Fruit fly (Drosophila melanogaster) whole organism, embryonic: ENCODE measurements around the gene Atat.

Experiments
- BEAF-32 ChIP-seq: fragments of 200-800 bp; sonication (Bioruptor generic); optimal IDR thresholded peaks from 3 replicates; lab custom pipeline; 2017; ENCODE audit warnings: missing biosample characterization, missing genetic modification characterization, mild to moderate bottlenecking, moderate library complexity, missing genetic modification reagents
- CG10147 ChIP-seq: fragments of 200-800 bp; sonication (Bioruptor generic); optimal IDR thresholded peaks from 2 replicates; lab custom pipeline; 2019; ENCODE audit warnings: missing biosample characterization, mild to moderate bottlenecking, missing genetic modification characterization, moderate library complexity
- CG10431 ChIP-seq: fragments of 200-800 bp; sonication (Bioruptor generic); optimal IDR thresholded peaks from 3 replicates; lab custom pipeline; 2018; ENCODE audit warnings: missing biosample characterization, mild to moderate bottlenecking, missing genetic modification characterization
- CG11085 ChIP-seq: fragments of 200-800 bp; sonication (Bioruptor generic); IDR thresholded peaks from 2 replicates; pipeline ENCODE4 v1.3.6; 2022; ENCODE audit warnings: missing biosample characterization, missing genetic modification characterization
- CG12391 ChIP-seq: fragments of 200-800 bp; sonication (Bioruptor generic); optimal IDR thresholded peaks from 3 replicates; lab custom pipeline; 2018; ENCODE audit warnings: missing biosample characterization, mild to moderate bottlenecking, missing genetic modification characterization, moderate library complexity
- CG12769 ChIP-seq: fragments of 200-800 bp; sonication (Bioruptor generic); optimal IDR thresholded peaks from 2 replicates; lab custom pipeline; 2019; ENCODE audit warnings: missing biosample characterization, mild to moderate bottlenecking, missing genetic modification characterization, moderate library complexity
- CG13296 ChIP-seq: fragments of 200-800 bp; sonication (Bioruptor generic); optimal IDR thresholded peaks from 3 replicates; lab custom pipeline; 2018; ENCODE audit warnings: missing biosample characterization, mild to moderate bottlenecking, missing genetic modification characterization
- CG1603 ChIP-seq: fragments of 200-800 bp; sonication (Bioruptor generic); optimal IDR thresholded peaks from 2 replicates; lab custom pipeline; 2019; ENCODE audit warnings: missing biosample characterization, mild to moderate bottlenecking, missing genetic modification characterization, moderate library complexity
- CG17802 ChIP-seq: fragments of 200-800 bp; sonication (Bioruptor generic); optimal IDR thresholded peaks from 2 replicates; lab custom pipeline; 2018; ENCODE audit warnings: missing biosample characterization, mild to moderate bottlenecking, missing genetic modification characterization, moderate library complexity
- CG32772 ChIP-seq: fragments of 200-800 bp; sonication (Bioruptor generic); IDR thresholded peaks from 2 replicates; pipeline ENCODE4 v1.3.6; 2022; ENCODE audit warnings: missing biosample characterization, missing genetic modification characterization
- CG3838 ChIP-seq: fragments of 200-800 bp; sonication (Bioruptor generic); optimal IDR thresholded peaks from 3 replicates; lab custom pipeline; 2016; ENCODE audit warnings: missing biosample characterization, missing genetic modification characterization
- CG4360 ChIP-seq: fragments of 200-800 bp; sonication (Bioruptor generic); IDR thresholded peaks from 2 replicates; pipeline ENCODE4 v1.3.6; 2022; ENCODE audit warnings: missing biosample characterization, missing genetic modification characterization
- CG4707 ChIP-seq: fragments of 200-800 bp; sonication (Bioruptor generic); optimal IDR thresholded peaks from 2 replicates; lab custom pipeline; 2018; ENCODE audit warnings: missing biosample characterization, mild to moderate bottlenecking, missing genetic modification characterization, moderate library complexity
- CG5245 ChIP-seq: fragments of 200-800 bp; sonication (Bioruptor generic); optimal IDR thresholded peaks from 3 replicates; lab custom pipeline; 2016; ENCODE audit warnings: missing biosample characterization, missing genetic modification characterization
- D ChIP-seq, 2 experiments: fragments of 200-800 bp in 1 of 2; fragments of >200 bp in 1 of 2; sonication (Bioruptor generic) in 1 of 2; optimal IDR thresholded peaks; 2 replicates in 1 of 2; 3 replicates in 1 of 2; lab custom pipeline; 2017; ENCODE audit warnings: mild to moderate bottlenecking in 1 of 2, missing biosample characterization in 1 of 2, missing genetic modification characterization in 1 of 2, missing genetic modification reagents in 1 of 2
- Dref ChIP-seq: fragments of 200-800 bp; sonication (Bioruptor generic); IDR thresholded peaks from 2 replicates; pipeline ENCODE4 v1.3.6; 2022; ENCODE audit warnings: missing biosample characterization, missing genetic modification characterization
- Gug ChIP-seq: fragments of 200-800 bp; sonication (Bioruptor generic); IDR thresholded peaks from 4 replicates; pipeline ENCODE4 v1.3.6; 2022; ENCODE audit warnings: missing biosample characterization, missing genetic modification characterization
- Kr ChIP-seq: fragments of 200-800 bp; sonication (Bioruptor generic); optimal IDR thresholded peaks from 2 replicates; lab custom pipeline; 2017; ENCODE audit warnings: missing biosample characterization, mild to moderate bottlenecking, missing genetic modification characterization
- Mad ChIP-seq: fragments of 200-800 bp; sonication (Bioruptor generic); optimal IDR thresholded peaks from 2 replicates; lab custom pipeline; 2016; ENCODE audit warnings: missing biosample characterization, missing genetic modification characterization
- Mrtf ChIP-seq: fragments of 200-800 bp; sonication (Bioruptor generic); IDR thresholded peaks from 3 replicates; pipeline ENCODE4 v1.3.6; 2022; ENCODE audit warnings: missing biosample characterization, missing genetic modification characterization
- Oli ChIP-seq: fragments of 200-800 bp; sonication (Bioruptor generic); optimal IDR thresholded peaks from 2 replicates; lab custom pipeline; 2018; ENCODE audit warnings: missing biosample characterization, mild to moderate bottlenecking, missing genetic modification characterization, moderate library complexity
- Pdp1 ChIP-seq, 2 experiments: fragments of 200-800 bp; sonication (Bioruptor generic); optimal IDR thresholded peaks; 3 replicates each; lab custom pipeline; 2016; ENCODE audit warnings: missing biosample characterization in 2 of 2, missing genetic modification characterization in 2 of 2, mild to moderate bottlenecking in 1 of 2, moderate library complexity in 1 of 2
- Rx ChIP-seq: fragments of 200-800 bp; sonication (Bioruptor generic); IDR thresholded peaks from 2 replicates; pipeline ENCODE4 v1.3.6; 2022; ENCODE audit warnings: missing biosample characterization, missing genetic modification characterization
- Trl ChIP-seq, 3 experiments: fragments of >200 bp in 2 of 3; fragments of 200-800 bp in 1 of 3; sonication (Bioruptor generic) in 1 of 3; optimal IDR thresholded peaks; 2 replicates in 1 of 3; 3 replicates in 2 of 3; lab custom pipeline; 2016 to 2017; ENCODE audit warnings: missing biosample characterization in 1 of 3, missing genetic modification characterization in 1 of 3
- ap ChIP-seq: fragments of 200-800 bp; sonication (Bioruptor generic); IDR thresholded peaks from 2 replicates; pipeline ENCODE4 v1.3.6; 2022; ENCODE audit warnings: missing biosample characterization, missing genetic modification characterization
- cad ChIP-seq: fragments of >200 bp; optimal IDR thresholded peaks from 2 replicates; lab custom pipeline; 2017; ENCODE audit warnings: missing biosample characterization, missing genetic modification characterization
- ci ChIP-seq: fragments of 200-800 bp; sonication (Bioruptor generic); IDR thresholded peaks from 3 replicates; pipeline ENCODE4 v1.3.6; 2022; ENCODE audit warnings: missing biosample characterization, missing genetic modification characterization
- dati ChIP-seq: fragments of 200-800 bp; sonication (Bioruptor generic); IDR thresholded peaks from 2 replicates; pipeline ENCODE4 v1.3.6; 2022; ENCODE audit warnings: missing biosample characterization, missing genetic modification characterization
- dmrt11E ChIP-seq: fragments of 200-800 bp; sonication (Bioruptor generic); optimal IDR thresholded peaks from 3 replicates; lab custom pipeline; 2018; ENCODE audit warnings: missing biosample characterization, mild to moderate bottlenecking, missing genetic modification characterization, moderate library complexity
- exex ChIP-seq: fragments of 200-800 bp; sonication (Bioruptor generic); optimal IDR thresholded peaks from 4 replicates; lab custom pipeline; 2018; ENCODE audit warnings: missing biosample characterization, mild to moderate bottlenecking, missing genetic modification characterization, moderate library complexity
- fd102C ChIP-seq: fragments of 200-800 bp; sonication (Bioruptor generic); optimal IDR thresholded peaks from 2 replicates; lab custom pipeline; 2018; ENCODE audit warnings: missing biosample characterization, mild to moderate bottlenecking, missing genetic modification characterization, moderate library complexity
- fd64A ChIP-seq: fragments of 200-800 bp; sonication (Bioruptor generic); optimal IDR thresholded peaks from 3 replicates; lab custom pipeline; 2018; ENCODE audit warnings: missing biosample characterization, mild to moderate bottlenecking, missing genetic modification characterization
- fru ChIP-seq: fragments of >200 bp; optimal IDR thresholded peaks from 2 replicates; lab custom pipeline; 2017
- gcm ChIP-seq: fragments of 200-800 bp; sonication (Bioruptor generic); optimal IDR thresholded peaks from 2 replicates; lab custom pipeline; 2019; ENCODE audit warnings: missing biosample characterization, mild to moderate bottlenecking, missing genetic modification characterization, moderate library complexity
- hth ChIP-seq: fragments of >200 bp; optimal IDR thresholded peaks from 2 replicates; lab custom pipeline; 2017; ENCODE audit warnings: inconsistent platforms
- ind ChIP-seq: fragments of 200-800 bp; sonication (Bioruptor generic); optimal IDR thresholded peaks from 3 replicates; lab custom pipeline; 2016; ENCODE audit warnings: missing biosample characterization, missing genetic modification characterization
- inv ChIP-seq: fragments of 200-800 bp; sonication (Bioruptor generic); IDR thresholded peaks from 2 replicates; pipeline ENCODE4 v1.3.6; 2022; ENCODE audit warnings: missing biosample characterization, missing genetic modification characterization; ENCODE audit not compliant: partially characterized antibody
- kni ChIP-seq: fragments of 200-800 bp; sonication (Bioruptor generic); optimal IDR thresholded peaks from 3 replicates; lab custom pipeline; 2017; ENCODE audit warnings: mild to moderate bottlenecking, missing biosample characterization, missing genetic modification reagents, missing genetic modification characterization
- p53 ChIP-seq: fragments of 200-800 bp; sonication (Bioruptor generic); optimal IDR thresholded peaks from 2 replicates; lab custom pipeline; 2016; ENCODE audit warnings: missing biosample characterization, missing genetic modification characterization
- pros ChIP-seq: fragments of 200-800 bp; sonication (Bioruptor generic); optimal IDR thresholded peaks from 3 replicates; lab custom pipeline; 2019; ENCODE audit warnings: missing biosample characterization, mild to moderate bottlenecking, missing genetic modification characterization, moderate library complexity
- pum ChIP-seq: fragments of 200-800 bp; sonication (Bioruptor generic); optimal IDR thresholded peaks from 2 replicates; lab custom pipeline; 2016; ENCODE audit warnings: missing biosample characterization, missing genetic modification characterization
- ro ChIP-seq: fragments of 200-800 bp; sonication (Bioruptor generic); IDR thresholded peaks from 2 replicates; pipeline ENCODE4 v1.3.6; 2022; ENCODE audit warnings: missing biosample characterization, missing genetic modification characterization
- shn ChIP-seq: fragments of 200-800 bp; sonication (Bioruptor generic); optimal IDR thresholded peaks from 3 replicates; lab custom pipeline; 2016; ENCODE audit warnings: missing biosample characterization, missing genetic modification characterization
- sisA ChIP-seq: fragments of 200-800 bp; sonication (Bioruptor generic); IDR thresholded peaks from 2 replicates; pipeline ENCODE4 v1.3.6; 2022; ENCODE audit warnings: missing biosample characterization, missing genetic modification characterization
- so ChIP-seq: fragments of 200-800 bp; sonication (Bioruptor generic); IDR thresholded peaks from 3 replicates; pipeline ENCODE4 v1.3.6; 2022; ENCODE audit warnings: missing biosample characterization, missing genetic modification characterization
- stwl ChIP-seq: fragments of 200-800 bp; sonication (Bioruptor generic); optimal IDR thresholded peaks from 3 replicates; lab custom pipeline; 2018; ENCODE audit warnings: missing biosample characterization, mild to moderate bottlenecking, missing genetic modification characterization, moderate library complexity
- tx ChIP-seq: fragments of 200-800 bp; sonication (Bioruptor generic); optimal IDR thresholded peaks from 2 replicates; lab custom pipeline; 2016; ENCODE audit warnings: missing biosample characterization, missing genetic modification characterization
- wek ChIP-seq: fragments of 200-800 bp; sonication (Bioruptor generic); optimal IDR thresholded peaks from 3 replicates; lab custom pipeline; 2018; ENCODE audit warnings: missing biosample characterization, mild to moderate bottlenecking, missing genetic modification characterization, moderate library complexity
- zen ChIP-seq: fragments of 200-800 bp; sonication (Bioruptor generic); optimal IDR thresholded peaks from 3 replicates; lab custom pipeline; 2018; ENCODE audit warnings: missing biosample characterization, mild to moderate bottlenecking, missing genetic modification characterization, moderate library complexity

The Atat gene

DNA sequence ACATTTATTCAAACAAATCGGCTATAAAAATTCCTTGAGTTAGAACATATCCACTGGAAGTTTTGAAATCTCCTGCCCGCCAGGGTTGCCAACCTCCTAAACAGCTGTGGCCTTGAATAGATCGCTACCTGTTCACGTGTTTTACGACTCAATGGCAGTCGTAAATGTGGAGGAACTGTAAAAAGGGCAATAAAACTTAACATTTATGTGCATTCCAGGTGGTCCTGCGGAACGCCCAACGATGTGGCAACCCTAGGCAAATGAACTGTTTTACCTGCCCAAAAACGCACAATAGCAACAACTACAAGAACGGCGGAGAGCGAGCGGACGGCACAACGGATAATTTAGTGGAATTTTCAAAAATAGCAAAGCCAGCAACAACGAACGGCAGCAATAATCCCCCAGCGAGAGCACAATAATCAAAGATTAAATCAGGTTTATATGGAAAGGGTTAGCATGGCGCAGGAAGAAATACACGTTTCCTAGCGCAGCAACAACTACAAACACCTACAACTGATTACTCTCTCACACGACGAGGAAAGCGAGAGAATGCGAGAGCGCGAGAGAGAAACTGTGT lies 35.2 kb upstream of the Atat start (continued):
- TF ChIP-seq zen = peak; percentile 89
- TF ChIP-seq Pdp1 (GFP tag; optimal IDR thresholded peaks at IDR 0.05; lab: Kevin White, UChicago) = peak in 1 of 2 experiments; percentile 3
- no peak for TF ChIP-seq hth (lab: Kevin White, UChicago)
- TF ChIP-seq cad (GFP tag; lab: Kevin White, UChicago) = peak; percentile 100
- no peak for TF ChIP-seq CG10431 (GFP tag; lab: Kevin White, UChicago)
- no peak for TF ChIP-seq ro
- peak; percentile 53 for TF ChIP-seq CG12769 (tag; lab: Kevin White, UChicago)
- TF ChIP-seq D (optimal IDR thresholded peaks at IDR 0.05; lab: Kevin White, UChicago) = peak; percentile 58
- no peak for TF ChIP-seq D (GFP tag; optimal IDR thresholded peaks at IDR 0.05; lab: Kevin White, UChicago)
- TF ChIP-seq shn (GFP tag; lab: Kevin White, UChicago) = peak; percentile 52
- TF ChIP-seq Gug (GFP tag; lab: Robert Waterston, UW) = peak; percentile 43; the same call in 1 of the 4 replicates
- 0 out of 2 replicates have a peak, but pooled peaks have one; percentile 20 for TF ChIP-seq ap (GFP tag; lab: Robert Waterston, UW)
- peak; percentile 71 for TF ChIP-seq fd102C (GFP tag; lab: Kevin White, UChicago)
- peak; percentile 35 for TF ChIP-seq Oli (tag; lab: Kevin White, UChicago)
- no peak for TF ChIP-seq wek (GFP tag; lab: Kevin White, UChicago)
- no peak for TF ChIP-seq CG11085 (GFP tag; lab: Robert Waterston, UW)
- peak; percentile 63; the same call in 2 of the 3 replicates for TF ChIP-seq so
- TF ChIP-seq CG10147 (GFP tag; lab: Kevin White, UChicago) = no peak
- peak; percentile 42 for TF ChIP-seq dmrt11E (tag; lab: Kevin White, UChicago)
- no peak for TF ChIP-seq Dref (GFP tag; lab: Robert Waterston, UW)
- TF ChIP-seq CG1603 = peak; percentile 79
- peak; percentile 100 for TF ChIP-seq Kr (GFP tag; lab: Kevin White, UChicago)
- peak; percentile 44 for TF ChIP-seq stwl (tag; lab: Kevin White, UChicago)
- TF ChIP-seq exex (tag; lab: Kevin White, UChicago) = no peak
- no peak for TF ChIP-seq CG3838 (GFP tag; lab: Kevin White, UChicago)
- TF ChIP-seq Rx = no peak
- TF ChIP-seq kni (GFP tag; lab: Kevin White, UChicago) = peak; percentile 87
- no peak for TF ChIP-seq CG4707
- TF ChIP-seq tx (GFP tag; lab: Kevin White, UChicago) = no peak
- TF ChIP-seq Trl (optimal IDR thresholded peaks at IDR 0.05; lab: Kevin White, UChicago) = peak in 1 of 2 experiments; percentile 96
- TF ChIP-seq Trl (GFP tag; optimal IDR thresholded peaks at IDR 0.05; lab: Kevin White, UChicago) = no peak
- no peak for TF ChIP-seq inv
- no peak for TF ChIP-seq gcm
- peak; percentile 57; the same call in 1 of the 3 replicates for TF ChIP-seq Mrtf (GFP tag; lab: Robert Waterston, UW)
- TF ChIP-seq ci (GFP tag; lab: Robert Waterston, UW) = peak; percentile 73; the same call in 2 of the 3 replicates
- no peak for TF ChIP-seq fd64A (GFP tag; lab: Kevin White, UChicago)
- TF ChIP-seq pum = no peak
- no peak for TF ChIP-seq BEAF-32 (GFP tag; lab: Kevin White, UChicago)
- peak; percentile 49 for TF ChIP-seq CG32772 (GFP tag; lab: Robert Waterston, UW)
- TF ChIP-seq p53 (GFP tag; lab: Kevin White, UChicago) = no peak
- TF ChIP-seq fru = no peak
- peak; percentile 10 for TF ChIP-seq CG17802
- no peak for TF ChIP-seq dati (GFP tag; lab: Robert Waterston, UW)
- no peak for TF ChIP-seq CG5245 (GFP tag; lab: Kevin White, UChicago)
- TF ChIP-seq CG12391 (tag; lab: Kevin White, UChicago) = no peak
- peak; percentile 66 for TF ChIP-seq CG4360 (GFP tag; lab: Robert Waterston, UW)
- TF ChIP-seq pros (GFP tag; lab: Kevin White, UChicago) = peak; percentile 73
- no peak for TF ChIP-seq Mad (GFP tag; lab: Kevin White, UChicago)
- peak; percentile 41 for TF ChIP-seq sisA
- no peak for TF ChIP-seq CG13296 (GFP tag; lab: Kevin White, UChicago)
- peak; percentile 49 for TF ChIP-seq ind (GFP tag; lab: Kevin White, UChicago)
